Worm (Caenorhabditis elegans) whole organism, L1 larva: Measurements from ENCODE around the gene CD4.11.

ENCODE experiments used
- C04F5.9 ChIP-seq: sonication (generic microtip); optimal IDR thresholded peaks from 2 replicates; lab custom pipeline; 2016; ENCODE audit warnings: missing genetic modification characterization, missing compliant biosample characterization
- C34B4.2 ChIP-seq: sonication (generic microtip); optimal IDR thresholded peaks from 2 replicates; lab custom pipeline; 2017; ENCODE audit warnings: mild to moderate bottlenecking, missing genetic modification characterization, missing compliant biosample characterization
- F16B12.6 ChIP-seq: fragments of 150-350 bp; optimal IDR thresholded peaks from 2 replicates; lab custom pipeline; 2014; ENCODE audit warnings: missing biosample characterization, missing genetic modification characterization
- aha-1 ChIP-seq: fragments of 150-350 bp; optimal IDR thresholded peaks from 2 replicates; lab custom pipeline; 2014; ENCODE audit warnings: missing biosample characterization, missing genetic modification characterization
- ama-1 ChIP-seq: fragments of 150-350 bp; optimal IDR thresholded peaks from 2 replicates; lab custom pipeline; 2014
- blmp-1 ChIP-seq: fragments of 150-350 bp; optimal IDR thresholded peaks from 2 replicates; lab custom pipeline; 2014; ENCODE audit warnings: missing biosample characterization, missing genetic modification characterization
- ceh-63 ChIP-seq: fragments of 200-800 bp; sonication (Bioruptor generic); optimal IDR thresholded peaks from 2 replicates; lab custom pipeline; 2018; ENCODE audit warnings: mild to moderate bottlenecking, missing genetic modification characterization, missing compliant biosample characterization
- ceh-82 ChIP-seq, 3 experiments: fragments of 150-350 bp in 1 of 3; sonication (generic microtip) in 2 of 3; optimal IDR thresholded peaks; 2 replicates each; lab custom pipeline; 2014 to 2017; ENCODE audit warnings: missing biosample characterization in 3 of 3, missing genetic modification characterization in 3 of 3
- dpl-1 ChIP-seq, 3 experiments: fragments of 150-350 bp in 2 of 3; sonication (generic microtip) in 1 of 3; optimal IDR thresholded peaks; 2 replicates each; lab custom pipeline; 2014 to 2017; ENCODE audit warnings: missing biosample characterization in 3 of 3, missing genetic modification characterization in 3 of 3, missing genetic modification reagents in 3 of 3
- efl-1 ChIP-seq, 4 experiments: fragments of 150-350 bp; optimal IDR thresholded peaks in 3 of 4; peaks in 1 of 4; 1 replicate in 1 of 4; 2 replicates in 3 of 4; lab custom pipeline; 2014; ENCODE audit warnings: missing biosample characterization in 2 of 4, missing genetic modification characterization in 2 of 4, missing genetic modification reagents in 2 of 4
- elt-2 ChIP-seq: sonication (generic microtip); optimal IDR thresholded peaks from 2 replicates; lab custom pipeline; 2016; ENCODE audit warnings: missing genetic modification characterization, mild to moderate bottlenecking, inconsistent platforms, missing compliant biosample characterization, missing genetic modification reagents
- elt-3 ChIP-seq, 6 experiments: fragments of 150-350 bp in 1 of 6; sonication (generic microtip); optimal IDR thresholded peaks; 2 replicates each; lab custom pipeline; 2017 to 2018; ENCODE audit warnings: missing biosample characterization in 6 of 6, missing genetic modification characterization in 6 of 6, inconsistent platforms in 1 of 6
- ets-5 ChIP-seq: fragments of 200-800 bp; sonication (Bioruptor generic); IDR thresholded peaks from 2 replicates; pipeline ENCODE4 v1.3.6; 2022; ENCODE audit warnings: missing genetic modification characterization, missing compliant biosample characterization
- fkh-10 ChIP-seq: sonication (generic microtip); optimal IDR thresholded peaks from 2 replicates; lab custom pipeline; 2017; ENCODE audit warnings: missing biosample characterization, missing genetic modification reagents, missing genetic modification characterization
- fkh-8 ChIP-seq: sonication (generic microtip); optimal IDR thresholded peaks from 2 replicates; lab custom pipeline; 2016; ENCODE audit warnings: mild to moderate bottlenecking, missing genetic modification characterization, missing compliant biosample characterization
- fos-1 ChIP-seq: fragments of 150-350 bp; optimal IDR thresholded peaks from 2 replicates; lab custom pipeline; 2014; ENCODE audit warnings: missing biosample characterization, missing genetic modification characterization
- grh-1 ChIP-seq: fragments of 200-800 bp; sonication (Bioruptor generic); IDR thresholded peaks from 2 replicates; pipeline ENCODE4 v1.3.6; 2022; ENCODE audit warnings: missing genetic modification reagents, missing genetic modification characterization, missing compliant biosample characterization
- irx-1 ChIP-seq: sonication (generic microtip); optimal IDR thresholded peaks from 2 replicates; lab custom pipeline; 2016; ENCODE audit warnings: missing genetic modification characterization, missing compliant biosample characterization
- isw-1 ChIP-seq: fragments of 200-800 bp; sonication (Bioruptor generic); IDR thresholded peaks from 2 replicates; pipeline ENCODE4 v1.3.6; 2022; ENCODE audit warnings: missing genetic modification characterization, missing compliant biosample characterization
- jun-1 ChIP-seq: fragments of 150-350 bp; optimal IDR thresholded peaks from 2 replicates; lab custom pipeline; 2014; ENCODE audit warnings: missing biosample characterization, missing genetic modification reagents, missing genetic modification characterization
- lin-13 ChIP-seq: fragments of 150-350 bp; optimal IDR thresholded peaks from 2 replicates; lab custom pipeline; 2014; ENCODE audit warnings: missing biosample characterization, missing genetic modification reagents, missing genetic modification characterization
- lin-14 ChIP-seq: fragments of 200-800 bp; sonication (Bioruptor generic); optimal IDR thresholded peaks from 2 replicates; lab custom pipeline; 2018; ENCODE audit warnings: mild to moderate bottlenecking, missing genetic modification characterization, moderate library complexity, missing compliant biosample characterization
- lin-15B ChIP-seq: fragments of 150-350 bp; sonication (generic microtip); optimal IDR thresholded peaks from 3 replicates; lab custom pipeline; 2014; ENCODE audit warnings: missing biosample characterization, missing genetic modification characterization
- lin-35 ChIP-seq, 2 experiments: fragments of 150-350 bp; optimal IDR thresholded peaks; 2 replicates each; lab custom pipeline; 2014; ENCODE audit warnings: missing biosample characterization in 2 of 2, missing genetic modification characterization in 2 of 2, missing genetic modification reagents in 2 of 2
- lir-3 ChIP-seq: sonication (generic microtip); optimal IDR thresholded peaks from 2 replicates; lab custom pipeline; 2016; ENCODE audit warnings: mild to moderate bottlenecking, missing genetic modification characterization, moderate library complexity, missing compliant biosample characterization; ENCODE audit not compliant: poor library complexity
- lsy-2 ChIP-seq, 2 experiments: fragments of 150-350 bp; optimal IDR thresholded peaks; 2 replicates each; lab custom pipeline; 2014; ENCODE audit warnings: missing biosample characterization in 2 of 2, missing genetic modification characterization in 2 of 2
- mdl-1 ChIP-seq, 2 experiments: fragments of 150-350 bp; optimal IDR thresholded peaks; 2 replicates each; lab custom pipeline; 2014 to 2017; ENCODE audit warnings: missing biosample characterization in 2 of 2, missing genetic modification characterization in 2 of 2, inconsistent platforms in 1 of 2
- mep-1 ChIP-seq: fragments of 150-350 bp; optimal IDR thresholded peaks from 2 replicates; lab custom pipeline; 2014; ENCODE audit warnings: missing biosample characterization, missing genetic modification characterization
- nhr-11 ChIP-seq: fragments of 150-350 bp; optimal IDR thresholded peaks from 2 replicates; lab custom pipeline; 2014; ENCODE audit warnings: missing biosample characterization, missing genetic modification characterization
- nhr-20 ChIP-seq: sonication (generic microtip); optimal IDR thresholded peaks from 2 replicates; lab custom pipeline; 2016; ENCODE audit warnings: mild to moderate bottlenecking, missing genetic modification characterization, missing compliant biosample characterization
- nhr-237 ChIP-seq: fragments of 150-350 bp; optimal IDR thresholded peaks from 2 replicates; lab custom pipeline; 2014; ENCODE audit warnings: missing biosample characterization, missing genetic modification characterization
- nhr-47 ChIP-seq: sonication (generic microtip); optimal IDR thresholded peaks from 2 replicates; lab custom pipeline; 2016; ENCODE audit warnings: mild to moderate bottlenecking, missing genetic modification characterization, moderate library complexity, missing compliant biosample characterization
- nhr-71 ChIP-seq: sonication (generic microtip); optimal IDR thresholded peaks from 2 replicates; lab custom pipeline; 2016; ENCODE audit warnings: mild to moderate bottlenecking, missing genetic modification characterization, moderate library complexity, missing compliant biosample characterization
- nhr-77 ChIP-seq: fragments of 150-350 bp; optimal IDR thresholded peaks from 2 replicates; lab custom pipeline; 2014; ENCODE audit warnings: missing biosample characterization, missing genetic modification characterization
- nhr-90 ChIP-seq: sonication (generic microtip); optimal IDR thresholded peaks from 2 replicates; lab custom pipeline; 2016; ENCODE audit warnings: mild to moderate bottlenecking, missing genetic modification characterization, missing compliant biosample characterization; ENCODE audit not compliant: poor library complexity
- rnt-1 ChIP-seq: sonication (generic microtip); optimal IDR thresholded peaks from 2 replicates; lab custom pipeline; 2016; ENCODE audit warnings: mild to moderate bottlenecking, missing genetic modification characterization, moderate library complexity, missing compliant biosample characterization
- skn-1 ChIP-seq: fragments of 150-350 bp; optimal IDR thresholded peaks from 2 replicates; lab custom pipeline; 2014; ENCODE audit warnings: missing biosample characterization, missing genetic modification characterization
- snpc-4 ChIP-seq: fragments of 150-350 bp; optimal IDR thresholded peaks from 2 replicates; lab custom pipeline; 2014; ENCODE audit warnings: missing biosample characterization, missing genetic modification characterization
- snu-23 ChIP-seq: sonication (generic microtip); optimal IDR thresholded peaks from 2 replicates; lab custom pipeline; 2016; ENCODE audit warnings: missing genetic modification characterization, missing compliant biosample characterization
- swsn-7 ChIP-seq: sonication (generic microtip); optimal IDR thresholded peaks from 2 replicates; lab custom pipeline; 2016; ENCODE audit warnings: missing genetic modification characterization, missing compliant biosample characterization
- tbx-2 ChIP-seq: sonication (generic microtip); optimal IDR thresholded peaks from 2 replicates; lab custom pipeline; 2016; ENCODE audit warnings: missing genetic modification characterization, missing compliant biosample characterization
- unc-30 ChIP-seq: sonication (generic microtip); optimal IDR thresholded peaks from 2 replicates; lab custom pipeline; 2017; ENCODE audit warnings: missing biosample characterization, missing genetic modification characterization
- unc-86 ChIP-seq: sonication (generic microtip); optimal IDR thresholded peaks from 2 replicates; lab custom pipeline; 2016; ENCODE audit warnings: missing genetic modification characterization, missing compliant biosample characterization
- vab-15 ChIP-seq: sonication (generic microtip); optimal IDR thresholded peaks from 2 replicates; lab custom pipeline; 2017; ENCODE audit warnings: missing genotype, mild to moderate bottlenecking, missing genetic modification characterization, missing compliant biosample characterization
- xbp-1 ChIP-seq: sonication (generic microtip); optimal IDR thresholded peaks from 2 replicates; lab custom pipeline; 2016; ENCODE audit warnings: missing genetic modification characterization, missing compliant biosample characterization
- zag-1 ChIP-seq: fragments of 150-350 bp; optimal IDR thresholded peaks from 2 replicates; lab custom pipeline; 2014; ENCODE audit warnings: missing biosample characterization, missing genetic modification characterization
- zip-4 ChIP-seq: fragments of 200-800 bp; sonication (Bioruptor generic); optimal IDR thresholded peaks from 2 replicates; lab custom pipeline; 2018; ENCODE audit warnings: mild to moderate bottlenecking, missing genetic modification characterization, moderate library complexity, missing compliant biosample characterization
- ztf-4 ChIP-seq: fragments of 150-350 bp; optimal IDR thresholded peaks from 2 replicates; lab custom pipeline; 2014; ENCODE audit warnings: missing biosample characterization, missing genetic modification characterization

The CD4.11 gene

DNA sequence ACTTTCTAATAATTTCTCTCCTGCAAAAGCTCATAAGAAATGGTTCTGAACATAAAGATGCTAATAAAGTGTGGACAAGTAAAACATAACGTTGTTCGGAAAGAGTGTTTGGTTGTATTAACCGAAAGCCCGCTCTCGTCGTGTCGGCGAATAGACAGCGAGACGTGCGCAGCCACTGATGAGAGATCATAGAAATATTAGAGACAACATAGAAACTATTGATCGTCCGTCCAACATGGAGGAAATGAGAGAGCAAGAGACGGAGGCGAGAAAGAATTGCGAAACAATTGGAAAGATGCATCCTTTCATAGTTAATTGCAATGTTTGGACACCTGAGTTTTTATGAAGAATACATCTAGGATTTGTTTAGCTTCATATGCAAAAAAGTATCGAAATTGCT is 4.4 kb upstream of the CD4.11 start:
- TF ChIP-seq unc-30, result no peak
- peak; percentile 61 for TF ChIP-seq fkh-8 (tag; lab: Kevin White, UChicago)
- peak; percentile 33 for TF ChIP-seq isw-1 (GFP tag; lab: Robert Waterston, UW)
- TF ChIP-seq nhr-77, result peak; percentile 29
- TF ChIP-seq C04F5.9 (tag; lab: Kevin White, UChicago), result no peak
- TF ChIP-seq C34B4.2 (tag; lab: Kevin White, UChicago), result no peak
- TF ChIP-seq efl-1 (optimal IDR thresholded peaks at IDR 0.05; lab: Kevin White, UChicago), result peak; percentile 60 to 74
- TF ChIP-seq efl-1 (GFP tag; optimal IDR thresholded peaks at IDR 0.05 in 1 of 2; lab: Kevin White, UChicago), result peak; percentile 48 to 92
- TF ChIP-seq ceh-82 (tag; optimal IDR thresholded peaks at IDR 0.05; lab: Kevin White, UChicago), result peak; percentile 36 to 78 (median 67)
- TF ChIP-seq fos-1 (tag; lab: Kevin White, UChicago), result no peak
- TF ChIP-seq lin-35 (GFP tag; optimal IDR thresholded peaks at IDR 0.05; lab: Kevin White, UChicago), result peak; percentile 56 to 62
- no peak for TF ChIP-seq lir-3 (tag; lab: Kevin White, UChicago)
- TF ChIP-seq lin-14 (GFP tag; lab: Kevin White, UChicago), result peak; percentile 90
- TF ChIP-seq nhr-90, result no peak
- TF ChIP-seq nhr-47 (tag; lab: Kevin White, UChicago), result peak; percentile 46
- TF ChIP-seq fkh-10, result no peak
- peak; percentile 45 for TF ChIP-seq ztf-4 (tag; lab: Kevin White, UChicago)
- peak; percentile 50 for TF ChIP-seq skn-1 (tag; lab: Kevin White, UChicago)
- TF ChIP-seq F16B12.6, result peak; percentile 59
- peak; percentile 10 for TF ChIP-seq ama-1 (lab: Kevin White, UChicago)
- TF ChIP-seq aha-1 (tag; lab: Kevin White, UChicago), result no peak
- no peak for TF ChIP-seq elt-3 (tag; optimal IDR thresholded peaks at IDR 0.05; lab: Kevin White, UChicago)
- peak; percentile 71 for TF ChIP-seq snu-23 (GFP tag; lab: Kevin White, UChicago)
- no peak for TF ChIP-seq zag-1 (tag; lab: Kevin White, UChicago)
- TF ChIP-seq mep-1, result peak; percentile 58
- no peak for TF ChIP-seq ets-5 (GFP tag; lab: Robert Waterston, UW)
- TF ChIP-seq mdl-1 (tag; optimal IDR thresholded peaks at IDR 0.05; lab: Kevin White, UChicago), result peak in 1 of 2 experiments; percentile 34
- peak; percentile 27 for TF ChIP-seq unc-86 (tag; lab: Kevin White, UChicago)
- TF ChIP-seq lin-13, result peak; percentile 40
- no peak for TF ChIP-seq vab-15 (tag; lab: Kevin White, UChicago)
- no peak for TF ChIP-seq grh-1
- TF ChIP-seq tbx-2, result peak; percentile 52
- peak; percentile 32 for TF ChIP-seq nhr-20
- no peak for TF ChIP-seq irx-1 (tag; lab: Kevin White, UChicago)
- peak; percentile 34 for TF ChIP-seq xbp-1 (tag; lab: Kevin White, UChicago)
- peak; percentile 12 for TF ChIP-seq nhr-237 (tag; lab: Kevin White, UChicago)
- peak; percentile 76 for TF ChIP-seq nhr-71 (tag; lab: Kevin White, UChicago)
- peak; percentile 66 for TF ChIP-seq blmp-1 (tag; lab: Kevin White, UChicago)
- peak; percentile 50 for TF ChIP-seq snpc-4
- TF ChIP-seq elt-2 (tag; lab: Kevin White, UChicago), result no peak
- peak; percentile 48 for TF ChIP-seq rnt-1 (tag; lab: Kevin White, UChicago)
- TF ChIP-seq ceh-63 (GFP tag; lab: Kevin White, UChicago), result no peak
- TF ChIP-seq dpl-1 (GFP tag; optimal IDR thresholded peaks at IDR 0.05; lab: Kevin White, UChicago), result peak in 2 of 3 experiments; percentile 14 to 54
- TF ChIP-seq lin-15B (tag; lab: Kevin White, UChicago), result no peak
- peak; percentile 17 for TF ChIP-seq jun-1 (tag; lab: Kevin White, UChicago)
- TF ChIP-seq lsy-2 (tag; optimal IDR thresholded peaks at IDR 0.05; lab: Kevin White, UChicago), result peak; percentile 67 to 90
- no peak for TF ChIP-seq nhr-11
- peak; percentile 15 for TF ChIP-seq zip-4 (GFP tag; lab: Kevin White, UChicago)
- TF ChIP-seq swsn-7 (tag; lab: Kevin White, UChicago), result peak; percentile 59
